Fruit fly (Drosophila melanogaster) whole organism, embryonic: ENCODE measurements around the gene CAH6.
A peak's percentile ranks its signal among the peaks of the same experiment; 100 is the strongest.

Experiments used
- Aef1 ChIP-seq: fragments of 200-800 bp; sonication (Bioruptor generic); IDR thresholded peaks from 3 replicates; pipeline ENCODE4 v1.3.6; 2022; ENCODE audit warnings: missing biosample characterization, missing genetic modification characterization
- Antp ChIP-seq: fragments of 200-800 bp; sonication (Bioruptor generic); optimal IDR thresholded peaks from 3 replicates; lab custom pipeline; 2016; ENCODE audit warnings: missing biosample characterization, missing genetic modification characterization
- B-H2 ChIP-seq: fragments of 200-800 bp; sonication (Bioruptor generic); optimal IDR thresholded peaks from 2 replicates; lab custom pipeline; 2018; ENCODE audit warnings: missing biosample characterization, mild to moderate bottlenecking, missing genetic modification characterization
- Bgb ChIP-seq: fragments of 200-800 bp; sonication (Bioruptor generic); IDR thresholded peaks from 2 replicates; pipeline ENCODE4 v1.3.6; 2022; ENCODE audit warnings: missing biosample characterization, missing genetic modification characterization; ENCODE audit not compliant: partially characterized antibody
- CG10366 ChIP-seq: fragments of 200-800 bp; sonication (Bioruptor generic); IDR thresholded peaks from 2 replicates; pipeline ENCODE4 v1.3.6; 2022; ENCODE audit warnings: missing biosample characterization, missing genetic modification characterization
- CG1529 ChIP-seq: fragments of 200-800 bp; sonication (Bioruptor generic); optimal IDR thresholded peaks from 3 replicates; lab custom pipeline; 2018; ENCODE audit warnings: missing biosample characterization, missing genetic modification characterization
- CG17186 ChIP-seq: fragments of 200-800 bp; sonication (Bioruptor generic); optimal IDR thresholded peaks from 3 replicates; lab custom pipeline; 2017; ENCODE audit warnings: missing biosample characterization, missing genetic modification reagents, missing genetic modification characterization
- CG2129 ChIP-seq: fragments of 200-800 bp; sonication (Bioruptor generic); IDR thresholded peaks from 2 replicates; pipeline ENCODE4 v1.3.6; 2022; ENCODE audit warnings: missing biosample characterization, missing genetic modification characterization; ENCODE audit not compliant: partially characterized antibody
- CG2202 ChIP-seq: fragments of 200-800 bp; sonication (Bioruptor generic); optimal IDR thresholded peaks from 2 replicates; lab custom pipeline; 2018; ENCODE audit warnings: missing biosample characterization, mild to moderate bottlenecking, missing genetic modification characterization
- CG2712 ChIP-seq: fragments of 200-800 bp; optimal IDR thresholded peaks from 3 replicates; lab custom pipeline; 2019; ENCODE audit warnings: missing biosample characterization, mild to moderate bottlenecking, missing genetic modification characterization, moderate library complexity
- CG30431 ChIP-seq: fragments of 200-800 bp; sonication (Bioruptor generic); optimal IDR thresholded peaks from 2 replicates; lab custom pipeline; 2017; ENCODE audit warnings: missing biosample characterization, missing genetic modification characterization
- CG33557 ChIP-seq: fragments of 200-800 bp; sonication (Bioruptor generic); optimal IDR thresholded peaks from 2 replicates; lab custom pipeline; 2019; ENCODE audit warnings: missing biosample characterization, mild to moderate bottlenecking, missing genetic modification characterization, moderate library complexity
- CG3838 ChIP-seq: fragments of 200-800 bp; sonication (Bioruptor generic); optimal IDR thresholded peaks from 3 replicates; lab custom pipeline; 2016; ENCODE audit warnings: missing biosample characterization, missing genetic modification characterization
- CG4854 ChIP-seq: fragments of 200-800 bp; sonication (Bioruptor generic); optimal IDR thresholded peaks from 2 replicates; lab custom pipeline; 2016; ENCODE audit warnings: missing biosample characterization, missing genetic modification characterization, inconsistent platforms
- CG7271 ChIP-seq: fragments of 200-800 bp; sonication (Bioruptor generic); optimal IDR thresholded peaks from 2 replicates; lab custom pipeline; 2018; ENCODE audit warnings: missing biosample characterization, mild to moderate bottlenecking, missing genetic modification characterization, moderate library complexity
- CG7745 ChIP-seq: fragments of 200-800 bp; sonication (Bioruptor generic); optimal IDR thresholded peaks from 2 replicates; lab custom pipeline; 2018; ENCODE audit warnings: missing biosample characterization, mild to moderate bottlenecking, missing genetic modification characterization, moderate library complexity
- CG7963 ChIP-seq: fragments of 200-800 bp; sonication (Bioruptor generic); IDR thresholded peaks from 3 replicates; pipeline ENCODE4 v1.3.6; 2022; ENCODE audit warnings: missing biosample characterization, missing genetic modification characterization; ENCODE audit not compliant: partially characterized antibody
- CG7987 ChIP-seq: fragments of 200-800 bp; sonication (Bioruptor generic); optimal IDR thresholded peaks from 2 replicates; lab custom pipeline; 2018; ENCODE audit warnings: missing biosample characterization, mild to moderate bottlenecking, missing genetic modification characterization, moderate library complexity
- CoRest ChIP-seq: fragments of 200-800 bp; sonication (Bioruptor generic); optimal IDR thresholded peaks from 3 replicates; lab custom pipeline; 2018; ENCODE audit warnings: missing biosample characterization, mild to moderate bottlenecking, missing genetic modification characterization, moderate library complexity
- D19B ChIP-seq: fragments of 200-800 bp; sonication (Bioruptor generic); optimal IDR thresholded peaks from 2 replicates; lab custom pipeline; 2017; ENCODE audit warnings: missing biosample characterization, mild to moderate bottlenecking, missing genetic modification characterization
- E2f1 ChIP-seq: fragments of 200-800 bp; sonication (Bioruptor generic); IDR thresholded peaks from 2 replicates; pipeline ENCODE4 v1.3.6; 2022; ENCODE audit warnings: missing biosample characterization, missing genetic modification characterization
- E2f2 ChIP-seq: fragments of 200-800 bp; sonication (Bioruptor generic); IDR thresholded peaks from 2 replicates; pipeline ENCODE4 v1.3.6; 2022; ENCODE audit warnings: missing biosample characterization, missing genetic modification characterization
- ERR ChIP-seq: fragments of 200-800 bp; sonication (Bioruptor generic); optimal IDR thresholded peaks from 2 replicates; lab custom pipeline; 2016; ENCODE audit warnings: missing biosample characterization, missing genetic modification characterization
- Eip74EF ChIP-seq, 2 experiments: fragments of 200-800 bp in 1 of 2; fragments of >200 bp in 1 of 2; sonication (Bioruptor generic) in 1 of 2; optimal IDR thresholded peaks; 2 replicates each; lab custom pipeline; 2017 to 2019; ENCODE audit warnings: missing biosample characterization in 2 of 2, missing genetic modification characterization in 2 of 2, mild to moderate bottlenecking in 1 of 2, moderate library complexity in 1 of 2
- Ets65A ChIP-seq: fragments of 200-800 bp; sonication (Bioruptor generic); peaks from one replicate; lab custom pipeline; 2016; ENCODE audit warnings: missing biosample characterization, missing genetic modification characterization
- Ets97D ChIP-seq: fragments of 200-800 bp; sonication (Bioruptor generic); optimal IDR thresholded peaks from 3 replicates; lab custom pipeline; 2016; ENCODE audit warnings: missing biosample characterization, missing genetic modification characterization
- Hmr ChIP-seq: fragments of 200-800 bp; sonication (Bioruptor generic); optimal IDR thresholded peaks from 3 replicates; lab custom pipeline; 2017; ENCODE audit warnings: mild to moderate bottlenecking, missing biosample characterization, missing genetic modification reagents, missing genetic modification characterization
- Meics ChIP-seq: fragments of 200-800 bp; sonication (Bioruptor generic); optimal IDR thresholded peaks from 2 replicates; lab custom pipeline; 2017; ENCODE audit warnings: missing biosample characterization, mild to moderate bottlenecking, missing genetic modification characterization
- NK7.1 ChIP-seq: fragments of 200-800 bp; sonication (Bioruptor generic); optimal IDR thresholded peaks from 3 replicates; lab custom pipeline; 2016; ENCODE audit warnings: missing biosample characterization, missing genetic modification characterization
- NfI ChIP-seq: fragments of 200-800 bp; sonication (Bioruptor generic); optimal IDR thresholded peaks from 3 replicates; lab custom pipeline; 2018; ENCODE audit warnings: missing biosample characterization, mild to moderate bottlenecking, missing genetic modification characterization, moderate library complexity
- Opbp ChIP-seq: fragments of 200-800 bp; sonication (Bioruptor generic); IDR thresholded peaks from 3 replicates; pipeline ENCODE4 v1.3.6; 2022; ENCODE audit warnings: missing biosample characterization, missing genetic modification characterization; ENCODE audit not compliant: partially characterized antibody
- Stat92E ChIP-seq, 3 experiments: fragments of >200 bp in 2 of 3; fragments of 200-800 bp in 1 of 3; sonication (Bioruptor generic) in 1 of 3; optimal IDR thresholded peaks; 2 replicates each; lab custom pipeline; 2017 to 2019; ENCODE audit warnings: missing biosample characterization in 3 of 3, missing genetic modification characterization in 3 of 3, mild to moderate bottlenecking in 1 of 3, moderate library complexity in 1 of 3
- Xrp1 ChIP-seq: fragments of 200-800 bp; sonication (Bioruptor generic); IDR thresholded peaks from 2 replicates; pipeline ENCODE4 v1.3.6; 2022; ENCODE audit warnings: missing biosample characterization, missing genetic modification characterization
- ash1 ChIP-seq: fragments of 200-800 bp; sonication (Bioruptor generic); optimal IDR thresholded peaks from 2 replicates; lab custom pipeline; 2018; ENCODE audit warnings: missing biosample characterization, mild to moderate bottlenecking, missing genetic modification characterization
- caup ChIP-seq: fragments of 200-800 bp; sonication (Bioruptor generic); optimal IDR thresholded peaks from 3 replicates; lab custom pipeline; 2017; ENCODE audit warnings: missing biosample characterization, mild to moderate bottlenecking, missing genetic modification characterization, moderate library complexity; ENCODE audit not compliant: severe bottlenecking
- crol ChIP-seq: fragments of 200-800 bp; sonication (Bioruptor generic); IDR thresholded peaks from 2 replicates; pipeline ENCODE4 v1.3.6; 2022; ENCODE audit warnings: missing biosample characterization, missing genetic modification characterization
- dati ChIP-seq: fragments of 200-800 bp; sonication (Bioruptor generic); IDR thresholded peaks from 2 replicates; pipeline ENCODE4 v1.3.6; 2022; ENCODE audit warnings: missing biosample characterization, missing genetic modification characterization
- emc ChIP-seq: fragments of 200-800 bp; sonication (Bioruptor generic); optimal IDR thresholded peaks from 2 replicates; lab custom pipeline; 2016; ENCODE audit warnings: missing biosample characterization, missing genetic modification characterization
- fu2 ChIP-seq: fragments of 200-800 bp; sonication (Bioruptor generic); optimal IDR thresholded peaks from 2 replicates; lab custom pipeline; 2016; ENCODE audit warnings: missing biosample characterization, missing genetic modification characterization
- gfzf ChIP-seq: fragments of 200-800 bp; sonication (Bioruptor generic); optimal IDR thresholded peaks from 2 replicates; lab custom pipeline; 2016; ENCODE audit warnings: missing biosample characterization, mild to moderate bottlenecking, missing genetic modification characterization, moderate library complexity
- jing ChIP-seq: fragments of 200-800 bp; sonication (Bioruptor generic); optimal IDR thresholded peaks from 2 replicates; lab custom pipeline; 2018; ENCODE audit warnings: missing biosample characterization, mild to moderate bottlenecking, missing genetic modification characterization
- pan ChIP-seq, 4 experiments: fragments of >200 bp in 3 of 4; fragments of 200-800 bp in 1 of 4; sonication (Bioruptor generic) in 1 of 4; optimal IDR thresholded peaks in 3 of 4; IDR thresholded peaks in 1 of 4; 2 replicates each; pipeline versions ENCODE4 v1.3.6 to Lab custom; 2017 to 2022; ENCODE audit warnings: missing biosample characterization in 2 of 4, missing genetic modification characterization in 2 of 4, mixed read lengths in 1 of 4
- pho ChIP-seq: fragments of 200-800 bp; sonication (Bioruptor generic); optimal IDR thresholded peaks from 2 replicates; lab custom pipeline; 2016; ENCODE audit warnings: missing biosample characterization, missing genetic modification characterization
- phol ChIP-seq: fragments of 200-800 bp; sonication (Bioruptor generic); optimal IDR thresholded peaks from 3 replicates; lab custom pipeline; 2018; ENCODE audit warnings: missing biosample characterization, mild to moderate bottlenecking, missing genetic modification characterization, moderate library complexity
- psq ChIP-seq: fragments of 200-800 bp; sonication (Bioruptor generic); optimal IDR thresholded peaks from 2 replicates; lab custom pipeline; 2017; ENCODE audit warnings: missing biosample characterization, missing genetic modification characterization
- repo ChIP-seq: fragments of 200-800 bp; sonication (Bioruptor generic); optimal IDR thresholded peaks from 2 replicates; lab custom pipeline; 2016; ENCODE audit warnings: missing biosample characterization, missing genetic modification characterization
- scrt ChIP-seq: fragments of 200-800 bp; sonication (Bioruptor generic); optimal IDR thresholded peaks from 2 replicates; lab custom pipeline; 2018; ENCODE audit warnings: missing biosample characterization, mild to moderate bottlenecking, missing genetic modification characterization, moderate library complexity
- tap ChIP-seq: fragments of 200-800 bp; optimal IDR thresholded peaks from 3 replicates; lab custom pipeline; 2019; ENCODE audit warnings: missing biosample characterization, mild to moderate bottlenecking, missing genetic modification characterization, moderate library complexity
- usp ChIP-seq: fragments of >200 bp; optimal IDR thresholded peaks from 2 replicates; lab custom pipeline; 2017; ENCODE audit warnings: missing biosample characterization, missing genetic modification characterization
- zf30C ChIP-seq: fragments of 200-800 bp; sonication (Bioruptor generic); optimal IDR thresholded peaks from 3 replicates; lab custom pipeline; 2018; ENCODE audit warnings: missing biosample characterization, mild to moderate bottlenecking, missing genetic modification characterization

The CAH6 gene

dm6 chr3R:31254808-31255207 lies 2.6 kb upstream of the CAH6 start, which contains the start of the genes CG1750 and spn-F (continued):
- no peak for TF ChIP-seq CG7745 (tag; lab: Kevin White, UChicago)
- 0 out of 3 replicates have a peak, but pooled peaks have one; percentile 36 for TF ChIP-seq Opbp (GFP tag; lab: Robert Waterston, UW)
- TF ChIP-seq Aef1 (GFP tag; lab: Robert Waterston, UW) = no peak
- no peak for TF ChIP-seq B-H2 (GFP tag; lab: Kevin White, UChicago)
- no peak for TF ChIP-seq CG4854 (GFP tag; lab: Kevin White, UChicago)
- TF ChIP-seq CG1529 (GFP tag; lab: Kevin White, UChicago) = no peak
- no peak for TF ChIP-seq E2f1 (GFP tag; lab: Robert Waterston, UW)
- TF ChIP-seq repo = no peak
- TF ChIP-seq Hmr (GFP tag; lab: Kevin White, UChicago) = no peak
- no peak for TF ChIP-seq tap
- no peak for TF ChIP-seq NfI (GFP tag; lab: Kevin White, UChicago)
- no peak for TF ChIP-seq CG7987 (GFP tag; lab: Kevin White, UChicago)
- no peak for TF ChIP-seq CoRest (tag; lab: Kevin White, UChicago)
- no peak for TF ChIP-seq ERR (GFP tag; lab: Kevin White, UChicago)
- no peak for TF ChIP-seq Antp (GFP tag; lab: Kevin White, UChicago)
- no peak for TF ChIP-seq dati (GFP tag; lab: Robert Waterston, UW)
- no peak for TF ChIP-seq phol
- TF ChIP-seq CG2129 (GFP tag; lab: Robert Waterston, UW) = peak; percentile 56; the same call in 1 of the 2 replicates
- no peak for TF ChIP-seq emc
- no peak for TF ChIP-seq CG3838 (GFP tag; lab: Kevin White, UChicago)
- TF ChIP-seq CG7963 (GFP tag; lab: Robert Waterston, UW) = no peak
- TF ChIP-seq ash1 (GFP tag; lab: Kevin White, UChicago) = no peak
- TF ChIP-seq CG33557 (GFP tag; lab: Kevin White, UChicago) = no peak
- TF ChIP-seq fu2 (GFP tag; lab: Kevin White, UChicago) = no peak
- TF ChIP-seq Bgb (GFP tag; lab: Robert Waterston, UW) = peak; percentile 56
- TF ChIP-seq CG2202 (tag; lab: Kevin White, UChicago) = no peak
- TF ChIP-seq NK7.1 (GFP tag; lab: Kevin White, UChicago) = no peak
- TF ChIP-seq gfzf (GFP tag; lab: Kevin White, UChicago) = peak; percentile 81
- no peak for TF ChIP-seq E2f2
- no peak for TF ChIP-seq psq (GFP tag; lab: Kevin White, UChicago)
- no peak for TF ChIP-seq CG2712 (tag; lab: Kevin White, UChicago)
- no peak for TF ChIP-seq CG10366 (GFP tag; lab: Robert Waterston, UW)
- TF ChIP-seq CG30431 = no peak
- no peak for TF ChIP-seq CG17186
- TF ChIP-seq D19B = no peak
- no peak for TF ChIP-seq usp
- TF ChIP-seq scrt (GFP tag; lab: Kevin White, UChicago) = peak; percentile 91
- TF ChIP-seq pho (GFP tag; lab: Kevin White, UChicago) = no peak
- no peak for TF ChIP-seq Ets97D
- TF ChIP-seq caup (GFP tag; lab: Kevin White, UChicago) = no peak
- TF ChIP-seq CG7271 (tag; lab: Kevin White, UChicago) = no peak
- TF ChIP-seq Stat92E (GFP tag; optimal IDR thresholded peaks at IDR 0.05; lab: Kevin White, UChicago) = no peak
- TF ChIP-seq jing (GFP tag; lab: Kevin White, UChicago) = no peak
- TF ChIP-seq zf30C (GFP tag; lab: Kevin White, UChicago) = no peak
- no peak for TF ChIP-seq Xrp1 (GFP tag; lab: Robert Waterston, UW)
- no peak for TF ChIP-seq pan (optimal IDR thresholded peaks at IDR 0.05; lab: Kevin White, UChicago)
- no peak for TF ChIP-seq pan (GFP tag; optimal IDR thresholded peaks at IDR 0.05 in 1 of 2, IDR thresholded peaks at IDR 0.05 in 1 of 2)
- TF ChIP-seq Ets65A = no peak
- no peak for TF ChIP-seq crol (GFP tag; lab: Robert Waterston, UW)
- TF ChIP-seq Eip74EF (GFP tag; optimal IDR thresholded peaks at IDR 0.05; lab: Kevin White, UChicago) = no peak
- TF ChIP-seq Meics = no peak
